Worm (Caenorhabditis elegans) whole organism, L1 larva: ENCODE measurements around the gene casy-1.

ENCODE experiments used
- ceh-63 ChIP-seq: fragments of 200-800 bp; sonication (Bioruptor generic); optimal IDR thresholded peaks from 2 replicates; lab custom pipeline; 2018; ENCODE audit warnings: mild to moderate bottlenecking, missing genetic modification characterization, missing compliant biosample characterization
- egl-27 ChIP-seq, 2 experiments: fragments of 150-350 bp in 1 of 2; sonication (generic microtip); optimal IDR thresholded peaks; 3 replicates each; lab custom pipeline; 2017 to 2018; ENCODE audit warnings: missing biosample characterization in 2 of 2, missing genetic modification characterization in 2 of 2, missing genetic modification reagents in 2 of 2
- irx-1 ChIP-seq: sonication (generic microtip); optimal IDR thresholded peaks from 2 replicates; lab custom pipeline; 2016; ENCODE audit warnings: missing genetic modification characterization, missing compliant biosample characterization
- nhr-11 ChIP-seq: fragments of 150-350 bp; optimal IDR thresholded peaks from 2 replicates; lab custom pipeline; 2014; ENCODE audit warnings: missing biosample characterization, missing genetic modification characterization
- nhr-237 ChIP-seq: fragments of 150-350 bp; optimal IDR thresholded peaks from 2 replicates; lab custom pipeline; 2014; ENCODE audit warnings: missing biosample characterization, missing genetic modification characterization
- nhr-76 ChIP-seq: sonication (generic microtip); optimal IDR thresholded peaks from 2 replicates; lab custom pipeline; 2017; ENCODE audit warnings: missing biosample characterization, missing genetic modification characterization
- nhr-77 ChIP-seq: fragments of 150-350 bp; optimal IDR thresholded peaks from 2 replicates; lab custom pipeline; 2014; ENCODE audit warnings: missing biosample characterization, missing genetic modification characterization
- pag-3 ChIP-seq: sonication (generic microtip); optimal IDR thresholded peaks from 2 replicates; lab custom pipeline; 2017; ENCODE audit warnings: missing genetic modification characterization, mild to moderate bottlenecking, missing compliant biosample characterization, antibody characterized with exemption, borderline replicate concordance; ENCODE audit not compliant: insufficient read depth
- tbx-2 ChIP-seq: sonication (generic microtip); optimal IDR thresholded peaks from 2 replicates; lab custom pipeline; 2016; ENCODE audit warnings: missing genetic modification characterization, missing compliant biosample characterization
- unc-130 ChIP-seq: fragments of 150-350 bp; optimal IDR thresholded peaks from 2 replicates; lab custom pipeline; 2017; ENCODE audit warnings: missing biosample characterization, missing genetic modification characterization, inconsistent platforms
- vab-15 ChIP-seq: sonication (generic microtip); optimal IDR thresholded peaks from 2 replicates; lab custom pipeline; 2017; ENCODE audit warnings: missing genotype, mild to moderate bottlenecking, missing genetic modification characterization, missing compliant biosample characterization
- zip-4 ChIP-seq: fragments of 200-800 bp; sonication (Bioruptor generic); optimal IDR thresholded peaks from 2 replicates; lab custom pipeline; 2018; ENCODE audit warnings: mild to moderate bottlenecking, missing genetic modification characterization, moderate library complexity, missing compliant biosample characterization
- ztf-11 ChIP-seq, 2 experiments: sonication (generic microtip); optimal IDR thresholded peaks; 2 replicates each; lab custom pipeline; 2016 to 2017; ENCODE audit warnings: missing genetic modification characterization in 2 of 2, missing biosample characterization in 1 of 2, missing compliant biosample characterization in 1 of 2
- ztf-4 ChIP-seq: fragments of 150-350 bp; optimal IDR thresholded peaks from 2 replicates; lab custom pipeline; 2014; ENCODE audit warnings: missing biosample characterization, missing genetic modification characterization

DNA sequence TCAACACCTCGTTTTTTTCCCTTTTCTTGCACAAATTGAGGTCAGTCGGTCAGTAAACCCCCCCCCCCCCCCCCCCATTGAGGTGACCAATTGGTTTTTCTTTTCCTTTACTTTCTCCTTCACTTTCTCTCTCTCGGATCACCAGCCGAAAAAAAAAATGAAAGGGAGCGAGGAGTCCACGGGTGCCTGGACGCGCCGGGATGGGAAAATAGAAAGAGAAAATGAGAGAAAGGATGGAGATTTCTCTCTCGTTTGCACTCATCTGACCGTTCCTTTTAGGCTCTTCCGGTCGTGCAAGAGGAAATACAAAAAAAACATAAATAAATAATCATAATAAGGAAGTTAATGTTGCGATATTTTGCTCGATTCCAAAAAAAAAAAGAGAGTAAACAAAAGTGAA, 57.4 kb downstream of the casy-1 start:
- TF ChIP-seq nhr-237 (tag; lab: Kevin White, UChicago) (no peak), ztf-11 (tag; optimal IDR thresholded peaks at IDR 0.05; lab: Kevin White, UChicago) (no peak), nhr-11 (tag; lab: Kevin White, UChicago) (no peak), nhr-77 (no peak), nhr-76 (tag; lab: Kevin White, UChicago) (no peak), irx-1 (tag; lab: Kevin White, UChicago) (no peak), pag-3 (tag; lab: Kevin White, UChicago) (no peak), unc-130 (no peak), tbx-2 (tag; lab: Kevin White, UChicago) (no peak), vab-15 (tag; lab: Kevin White, UChicago) (no peak), ztf-4 (tag; lab: Kevin White, UChicago) (no peak), zip-4 (GFP tag; lab: Kevin White, UChicago) (no peak), egl-27 (tag; optimal IDR thresholded peaks at IDR 0.05; lab: Kevin White, UChicago) (no peak), ceh-63 (GFP tag; lab: Kevin White, UChicago) (no peak)
